Fruit fly (Drosophila melanogaster) whole organism, wandering third instar larva: ENCODE results near the gene CG31279.

Experiments
- OdsH ChIP-seq: fragments of 200-800 bp; sonication (Bioruptor generic); optimal IDR thresholded peaks from 2 replicates; lab custom pipeline; 2016; ENCODE audit warnings: missing biosample characterization, mild to moderate bottlenecking, missing genetic modification characterization
- Vsx2 ChIP-seq: fragments of 200-300, 225-300 bp; sonication (Bioruptor generic); optimal IDR thresholded peaks from 2 replicates; lab custom pipeline; 2018; ENCODE audit warnings: missing biosample characterization, missing genetic modification characterization; ENCODE audit not compliant: partially characterized antibody
- dmrt93B ChIP-seq: fragments of 200-800 bp; sonication (Bioruptor generic); optimal IDR thresholded peaks from 2 replicates; lab custom pipeline; 2018; ENCODE audit warnings: missing biosample characterization, mild to moderate bottlenecking, missing genetic modification characterization
- foxo ChIP-seq, 2 experiments: fragments of 200-800 bp; sonication (Bioruptor generic); optimal IDR thresholded peaks; 2 replicates in 1 of 2; 3 replicates in 1 of 2; lab custom pipeline; 2016 to 2017; ENCODE audit warnings: missing biosample characterization in 2 of 2, missing genetic modification characterization in 2 of 2
- h ChIP-seq: fragments of 200-800 bp; sonication (Bioruptor generic); optimal IDR thresholded peaks from 3 replicates; lab custom pipeline; 2016; ENCODE audit warnings: missing biosample characterization, mild to moderate bottlenecking, missing genetic modification characterization
- jim ChIP-seq: fragments of 175-275, 200-325 bp; sonication (Bioruptor generic); optimal IDR thresholded peaks from 2 replicates; lab custom pipeline; 2016; ENCODE audit warnings: missing biosample characterization, mild to moderate bottlenecking, missing genetic modification characterization
- psq ChIP-seq: fragments of 200-800 bp; sonication (Bioruptor generic); optimal IDR thresholded peaks from 3 replicates; lab custom pipeline; 2017; ENCODE audit warnings: missing biosample characterization, mild to moderate bottlenecking, missing genetic modification characterization, moderate library complexity

DNA sequence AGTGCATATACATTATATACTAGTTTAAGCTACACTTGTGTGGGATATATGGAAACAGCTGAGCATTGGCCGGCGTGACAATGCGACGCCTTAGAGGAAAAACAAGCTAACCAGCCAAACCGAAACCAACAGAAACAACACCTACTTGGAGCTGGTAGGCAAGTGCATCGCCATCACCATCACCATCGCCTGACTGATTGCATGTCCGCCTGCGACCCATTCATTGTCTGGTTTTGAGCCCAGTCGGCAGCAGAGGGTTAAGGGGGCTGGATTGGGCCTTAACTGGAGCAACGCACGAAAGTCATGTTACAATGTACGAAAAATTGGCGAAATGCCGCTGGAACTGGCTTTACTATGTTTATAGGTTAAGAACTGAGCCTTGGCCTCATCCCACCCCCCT, 43.4 kb upstream of the CG31279 start:
- TF ChIP-seq dmrt93B (GFP tag; lab: Kevin White, UChicago) (no peak), psq (GFP tag; lab: Kevin White, UChicago) (no peak), OdsH (no peak), Vsx2 (GFP tag; lab: Kevin White, UChicago) (no peak), foxo (GFP tag; optimal IDR thresholded peaks at IDR 0.05; lab: Kevin White, UChicago) (no peak), h (no peak), jim (GFP tag; lab: Kevin White, UChicago) (no peak)
